Worm (Caenorhabditis elegans) whole organism, L2 larva: ENCODE results near the gene ccz-1.
A peak's percentile ranks its signal among the peaks of the same experiment; 100 is the strongest.

Experiments
- C34F6.9 ChIP-seq: fragments of 150-350 bp; optimal IDR thresholded peaks from 2 replicates; lab custom pipeline; 2014; ENCODE audit warnings: missing biosample characterization, missing genetic modification characterization
- R02D3.7 ChIP-seq: fragments of 150-350 bp; optimal IDR thresholded peaks from 2 replicates; lab custom pipeline; 2014; ENCODE audit warnings: missing biosample characterization, missing genetic modification characterization
- ZK546.5 ChIP-seq: sonication (generic microtip); optimal IDR thresholded peaks from 2 replicates; lab custom pipeline; 2017; ENCODE audit warnings: missing biosample characterization, missing genetic modification characterization
- alr-1 ChIP-seq: fragments of 150-350 bp; optimal IDR thresholded peaks from 2 replicates; lab custom pipeline; 2014; ENCODE audit warnings: missing biosample characterization, missing genetic modification characterization
- ama-1 ChIP-seq: fragments of 150-350 bp; optimal IDR thresholded peaks from 2 replicates; lab custom pipeline; 2018; ENCODE audit warnings: inconsistent platforms
- blmp-1 ChIP-seq: sonication (generic microtip); optimal IDR thresholded peaks from 2 replicates; lab custom pipeline; 2017; ENCODE audit warnings: missing genetic modification characterization, mild to moderate bottlenecking, missing compliant biosample characterization, antibody characterized with exemption, moderate library complexity; ENCODE audit not compliant: insufficient read depth
- ceh-16 ChIP-seq: fragments of 150-350 bp; optimal IDR thresholded peaks from 2 replicates; lab custom pipeline; 2014; ENCODE audit warnings: missing biosample characterization, missing genetic modification characterization
- ceh-82 ChIP-seq: fragments of 150-350 bp; optimal IDR thresholded peaks from 2 replicates; lab custom pipeline; 2014; ENCODE audit warnings: missing biosample characterization, missing genetic modification characterization
- crh-2 ChIP-seq: sonication (generic microtip); optimal IDR thresholded peaks from 2 replicates; lab custom pipeline; 2017; ENCODE audit warnings: missing biosample characterization, missing genetic modification characterization
- dmd-4 ChIP-seq: sonication (generic microtip); optimal IDR thresholded peaks from 2 replicates; lab custom pipeline; 2017; ENCODE audit warnings: missing biosample characterization, missing genetic modification characterization
- egl-27 ChIP-seq: sonication (generic microtip); optimal IDR thresholded peaks from 3 replicates; lab custom pipeline; 2017; ENCODE audit warnings: missing biosample characterization, missing genetic modification reagents, missing genetic modification characterization
- elt-1 ChIP-seq: fragments of 150-350 bp; optimal IDR thresholded peaks from 2 replicates; lab custom pipeline; 2014; ENCODE audit warnings: missing biosample characterization, missing genetic modification characterization
- elt-3 ChIP-seq: sonication (generic microtip); optimal IDR thresholded peaks from 2 replicates; lab custom pipeline; 2017; ENCODE audit warnings: missing biosample characterization, missing genetic modification characterization
- fos-1 ChIP-seq: fragments of 150-350 bp; optimal IDR thresholded peaks from 2 replicates; lab custom pipeline; 2014; ENCODE audit warnings: missing biosample characterization, missing genetic modification characterization
- gmeb-1 ChIP-seq: fragments of 150-350 bp; optimal IDR thresholded peaks from 2 replicates; lab custom pipeline; 2014; ENCODE audit warnings: missing biosample characterization, missing genetic modification characterization
- lin-11 ChIP-seq: fragments of 150-350 bp; sonication (generic microtip); optimal IDR thresholded peaks from 2 replicates; lab custom pipeline; 2014; ENCODE audit warnings: missing biosample characterization, missing genetic modification characterization, inconsistent platforms, mixed read lengths
- lin-13 ChIP-seq: fragments of 150-350 bp; optimal IDR thresholded peaks from 2 replicates; lab custom pipeline; 2014; ENCODE audit warnings: missing biosample characterization, missing genetic modification reagents, missing genetic modification characterization
- lin-39 ChIP-seq: fragments of 150-350 bp; optimal IDR thresholded peaks from 2 replicates; lab custom pipeline; 2014; ENCODE audit warnings: missing biosample characterization, missing genetic modification reagents, missing genetic modification characterization
- lsy-2 ChIP-seq, 2 experiments: fragments of 150-350 bp in 1 of 2; sonication (generic microtip) in 1 of 2; optimal IDR thresholded peaks; 2 replicates each; lab custom pipeline; 2014 to 2017; ENCODE audit warnings: missing biosample characterization in 2 of 2, missing genetic modification characterization in 2 of 2
- mab-5 ChIP-seq: fragments of 150-350 bp; optimal IDR thresholded peaks from 2 replicates; lab custom pipeline; 2014; ENCODE audit warnings: missing biosample characterization, missing genetic modification characterization
- mdl-1 ChIP-seq, 2 experiments: fragments of 150-350 bp in 1 of 2; sonication (generic microtip) in 1 of 2; optimal IDR thresholded peaks; 2 replicates each; lab custom pipeline; 2017; ENCODE audit warnings: missing biosample characterization in 2 of 2, missing genetic modification characterization in 2 of 2
- nhr-10 ChIP-seq: sonication (generic microtip); optimal IDR thresholded peaks from 2 replicates; lab custom pipeline; 2017; ENCODE audit warnings: missing biosample characterization, missing genetic modification characterization
- nhr-12 ChIP-seq: fragments of 150-350 bp; optimal IDR thresholded peaks from 2 replicates; lab custom pipeline; 2014; ENCODE audit warnings: missing biosample characterization, missing genetic modification characterization
- nhr-21 ChIP-seq: fragments of 150-350 bp; optimal IDR thresholded peaks from 2 replicates; lab custom pipeline; 2014; ENCODE audit warnings: missing biosample characterization, missing genetic modification characterization
- nhr-237 ChIP-seq: fragments of 150-350 bp; optimal IDR thresholded peaks from 2 replicates; lab custom pipeline; 2014; ENCODE audit warnings: missing biosample characterization, missing genetic modification characterization
- nhr-25 ChIP-seq: fragments of 150-350 bp; sonication (generic microtip); optimal IDR thresholded peaks from 3 replicates; lab custom pipeline; 2014; ENCODE audit warnings: missing biosample characterization, missing genetic modification characterization
- nhr-6 ChIP-seq: fragments of 150-350 bp; optimal IDR thresholded peaks from 2 replicates; lab custom pipeline; 2014; ENCODE audit warnings: missing biosample characterization, missing genetic modification characterization
- peb-1 ChIP-seq: fragments of 150-350 bp; optimal IDR thresholded peaks from 2 replicates; lab custom pipeline; 2014; ENCODE audit warnings: missing biosample characterization, missing genetic modification characterization
- skn-1 ChIP-seq: sonication (generic microtip); optimal IDR thresholded peaks from 2 replicates; lab custom pipeline; 2017; ENCODE audit warnings: missing biosample characterization, missing genetic modification characterization
- sma-9 ChIP-seq, 2 experiments: fragments of 150-350 bp in 1 of 2; sonication (generic microtip) in 1 of 2; optimal IDR thresholded peaks; 2 replicates each; lab custom pipeline; 2014 to 2016; ENCODE audit warnings: missing genetic modification characterization in 2 of 2, mild to moderate bottlenecking in 1 of 2, missing biosample characterization in 1 of 2, missing compliant biosample characterization in 1 of 2, missing genetic modification reagents in 1 of 2, moderate library complexity in 1 of 2
- unc-62 ChIP-seq: fragments of 150-350 bp; optimal IDR thresholded peaks from 2 replicates; lab custom pipeline; 2014; ENCODE audit warnings: missing biosample characterization, missing genetic modification reagents, missing genetic modification characterization
- ztf-11 ChIP-seq: sonication (generic microtip); optimal IDR thresholded peaks from 2 replicates; lab custom pipeline; 2017; ENCODE audit warnings: missing biosample characterization, missing genetic modification characterization

ccz-1 gene

ce11 chrV:13664340-13664916, 14.2 kb upstream of the ccz-1 start (continued):
- TF ChIP-seq mdl-1 (tag; optimal IDR thresholded peaks at IDR 0.05; lab: Kevin White, UChicago) = no peak
- no peak for TF ChIP-seq skn-1 (tag; lab: Kevin White, UChicago)
- no peak for TF ChIP-seq ceh-82 (tag; lab: Kevin White, UChicago)
- no peak for TF ChIP-seq nhr-6
- TF ChIP-seq lsy-2 (tag; optimal IDR thresholded peaks at IDR 0.05; lab: Kevin White, UChicago) = peak in 1 of 2 experiments; percentile 48
- TF ChIP-seq crh-2 (tag; lab: Kevin White, UChicago) = peak; percentile 22
- no peak for TF ChIP-seq nhr-10 (tag; lab: Kevin White, UChicago)
- TF ChIP-seq nhr-237 (tag; lab: Kevin White, UChicago) = no peak
- peak; percentile 7 for TF ChIP-seq nhr-25 (tag; lab: Kevin White, UChicago)

- TF ChIP-seq crh-2 (tag; lab: Kevin White, UChicago) = no peak
- no peak for TF ChIP-seq R02D3.7 (tag; lab: Kevin White, UChicago)
- TF ChIP-seq unc-62 (GFP tag; lab: Kevin White, UChicago) = no peak
- no peak for TF ChIP-seq nhr-21 (tag; lab: Kevin White, UChicago)
- TF ChIP-seq nhr-237 (tag; lab: Kevin White, UChicago) = no peak
- no peak for TF ChIP-seq skn-1 (tag; lab: Kevin White, UChicago)
- TF ChIP-seq nhr-12 = no peak
- peak; percentile 40 for TF ChIP-seq fos-1
- TF ChIP-seq blmp-1 = no peak
These were observed 13.6 kb upstream of the ccz-1 start, which contains the start of gene rde-12 for ce11 chrV:13665089-13665488. Gene rde-12 (plus strand): TSS chrV:13665389.

- no peak for TF ChIP-seq gmeb-1 (tag; lab: Kevin White, UChicago)
- TF ChIP-seq mdl-1 (tag; optimal IDR thresholded peaks at IDR 0.05; lab: Kevin White, UChicago) = no peak
- TF ChIP-seq ceh-82 (tag; lab: Kevin White, UChicago) = no peak
- TF ChIP-seq elt-1 (tag; lab: Kevin White, UChicago) = no peak
- TF ChIP-seq nhr-6 = no peak
- TF ChIP-seq crh-2 (tag; lab: Kevin White, UChicago) = no peak
- TF ChIP-seq C34F6.9 = no peak
- TF ChIP-seq egl-27 (tag; lab: Kevin White, UChicago) = no peak
- no peak for TF ChIP-seq lin-13 (GFP tag; lab: Kevin White, UChicago)
- TF ChIP-seq peb-1 = no peak
These were observed 12.2 kb upstream of the ccz-1 start for ce11 chrV:13666460-13666859.

- TF ChIP-seq nhr-10 (tag; lab: Kevin White, UChicago) (no peak), ceh-16 (tag; lab: Kevin White, UChicago) (no peak), ceh-82 (tag; lab: Kevin White, UChicago) (no peak), nhr-12 (no peak)
These were observed 10.3 kb upstream of the ccz-1 start for ce11 chrV:13668337-13668736.

- TF ChIP-seq lsy-2 (tag; optimal IDR thresholded peaks at IDR 0.05; lab: Kevin White, UChicago) = no peak
- no peak for TF ChIP-seq dmd-4 (tag; lab: Kevin White, UChicago)
- TF ChIP-seq lin-11 (tag; lab: Kevin White, UChicago) = no peak
- no peak for TF ChIP-seq sma-9 (GFP tag; optimal IDR thresholded peaks at IDR 0.05; lab: Kevin White, UChicago)
- TF ChIP-seq sma-9 (tag; optimal IDR thresholded peaks at IDR 0.05; lab: Kevin White, UChicago) = no peak
- TF ChIP-seq elt-1 (tag; lab: Kevin White, UChicago) = no peak
- TF ChIP-seq gmeb-1 (tag; lab: Kevin White, UChicago) = no peak
- TF ChIP-seq nhr-21 (tag; lab: Kevin White, UChicago) = no peak
- no peak for TF ChIP-seq elt-3 (tag; lab: Kevin White, UChicago)
- no peak for TF ChIP-seq ZK546.5 (tag; lab: Kevin White, UChicago)
- no peak for TF ChIP-seq lin-13 (GFP tag; lab: Kevin White, UChicago)
- TF ChIP-seq alr-1 (tag; lab: Kevin White, UChicago) = no peak
- no peak for TF ChIP-seq ama-1 (lab: Kevin White, UChicago)
- TF ChIP-seq nhr-25 (tag; lab: Kevin White, UChicago) = no peak
- TF ChIP-seq lin-39 (tag; lab: Kevin White, UChicago) = no peak
- TF ChIP-seq egl-27 (tag; lab: Kevin White, UChicago) = no peak
- no peak for TF ChIP-seq mab-5 (tag; lab: Kevin White, UChicago)
- TF ChIP-seq ztf-11 (tag; lab: Kevin White, UChicago) = no peak
- TF ChIP-seq nhr-237 (tag; lab: Kevin White, UChicago) = no peak
These were observed 9.5 kb upstream of the ccz-1 start for ce11 chrV:13669170-13669569.
